Worm (Caenorhabditis elegans) whole organism, midembryonic: ENCODE measurements around the gene cyp-35D1.

Experiments used
- T22C8.4 ChIP-seq: fragments of 200-800 bp; sonication (Bioruptor generic); IDR thresholded peaks from 2 replicates; pipeline ENCODE4 v1.3.6; 2022; ENCODE audit warnings: missing genetic modification characterization, missing compliant biosample characterization
- cog-1 ChIP-seq: sonication (generic microtip); optimal IDR thresholded peaks from 2 replicates; lab custom pipeline; 2016; ENCODE audit warnings: missing genetic modification characterization, missing compliant biosample characterization
- ref-1 ChIP-seq: fragments of 200-800 bp; sonication (Bioruptor generic); conservative IDR thresholded peaks from 2 replicates; pipeline ENCODE4 v1.3.6; 2022; ENCODE audit warnings: missing genetic modification reagents, missing genetic modification characterization, missing compliant biosample characterization
- ztf-29 ChIP-seq: fragments of 200-800 bp; sonication (Bioruptor generic); IDR thresholded peaks from 2 replicates; pipeline ENCODE4 v1.3.6; 2022; ENCODE audit warnings: missing genetic modification reagents, missing genetic modification characterization, missing compliant biosample characterization

ce11 chrV:16073856-16074255, 4.8 kb downstream of the cyp-35D1 start, which contains the start of gene srj-10:
- TF ChIP-seq T22C8.4 (GFP tag; lab: Robert Waterston, UW) = no peak
- TF ChIP-seq ztf-29 (GFP tag; lab: Robert Waterston, UW) = no peak
- no peak for TF ChIP-seq ref-1
- no peak for TF ChIP-seq cog-1 (tag; lab: Kevin White, UChicago)
